Fruit fly (Drosophila melanogaster): Measurements from ENCODE around the gene Taf10b.

The Taf10b gene

DNA sequence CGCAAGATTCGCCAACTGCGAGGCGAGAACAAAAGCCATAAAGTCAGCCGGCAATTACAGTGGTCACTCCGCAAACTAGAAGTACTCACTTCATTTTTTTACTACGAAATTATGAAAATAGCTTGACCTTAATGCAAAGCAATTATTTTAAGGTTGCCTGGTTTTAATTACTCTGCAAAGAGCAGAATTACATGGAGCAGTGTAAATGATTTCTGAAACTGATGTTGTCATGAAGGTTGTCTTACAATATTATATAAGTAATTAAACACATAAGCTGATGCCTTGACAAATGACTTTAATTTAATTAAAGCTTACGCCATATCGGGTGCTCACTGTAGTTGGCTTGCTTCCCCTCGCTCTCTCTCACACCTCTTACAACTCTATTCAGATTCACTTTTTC, 33.4 kb downstream of the Taf10b start (continued):
- TF ChIP-seq hth (optimal IDR thresholded peaks at IDR 0.05) (no peak), Oaz (GFP tag; IDR thresholded peaks at IDR 0.05) (no peak), NC2β (GFP tag; optimal IDR thresholded peaks at IDR 0.05) (no peak), peb (GFP tag; IDR thresholded peaks at IDR 0.05) (no peak), CG7963 (GFP tag; IDR thresholded peaks at IDR 0.05; ENCODE audit: partially characterized antibody) (no peak), Stat92E (GFP tag; optimal IDR thresholded peaks at IDR 0.05) (no peak), lbe (GFP tag; optimal IDR thresholded peaks at IDR 0.05) (no peak), Drgx (GFP tag; IDR thresholded peaks at IDR 0.05) (peak; percentile 73), CG4730 (GFP tag; IDR thresholded peaks at IDR 0.05) (no peak), Xbp1 (GFP tag; optimal IDR thresholded peaks at IDR 0.05) (peak; percentile 31), CG11247 (GFP tag; IDR thresholded peaks at IDR 0.05) (no peak; the same call in 1 of the 2 replicates), en (GFP tag; optimal IDR thresholded peaks at IDR 0.05) (no peak), CG6765 (GFP tag; optimal IDR thresholded peaks at IDR 0.05) (peak; percentile 27), sens (GFP tag) (peak; percentile 88), kay (GFP tag; optimal IDR thresholded peaks at IDR 0.05) (no peak), CG18011 (GFP tag; optimal IDR thresholded peaks at IDR 0.05) (peak; percentile 11), ase (GFP tag; IDR thresholded peaks at IDR 0.05) (no peak), ssp (GFP tag; IDR thresholded peaks at IDR 0.05) (0 out of 2 replicates have a peak, but pooled peaks have one; percentile 9), Dek (tag; optimal IDR thresholded peaks at IDR 0.05) (peak; percentile 12), CG6791 (GFP tag; IDR thresholded peaks at IDR 0.05; ENCODE audit: partially characterized antibody) (no peak), esg (GFP tag; conservative IDR thresholded peaks at IDR 0.05) (peak; percentile 39), Dbx (GFP tag; IDR thresholded peaks at IDR 0.05) (peak; percentile 70), oc (tag; optimal IDR thresholded peaks at IDR 0.05) (no peak), CG6254 (GFP tag; optimal IDR thresholded peaks at IDR 0.05) (no peak), CG31388 (GFP tag; optimal IDR thresholded peaks at IDR 0.05) (no peak), ranshi (GFP tag; IDR thresholded peaks at IDR 0.05) (peak; percentile 62; the same call in 1 of the 2 replicates), CG11398 (GFP tag; optimal IDR thresholded peaks at IDR 0.05) (no peak), CG42726 (GFP tag; IDR thresholded peaks at IDR 0.05; ENCODE audit: partially characterized antibody) (no peak), CG1832 (GFP tag; optimal IDR thresholded peaks at IDR 0.05) (no peak), chm (GFP tag; IDR thresholded peaks at IDR 0.05) (no peak), CG8281 (tag; optimal IDR thresholded peaks at IDR 0.05) (no peak), Gug (GFP tag; IDR thresholded peaks at IDR 0.05) (peak; percentile 4; the same call in 1 of the 4 replicates), B-H2 (GFP tag; optimal IDR thresholded peaks at IDR 0.05) (no peak), salm (tag; optimal IDR thresholded peaks at IDR 0.05) (no peak), tup (GFP tag; optimal IDR thresholded peaks at IDR 0.05) (no peak), Doc3 (GFP tag; IDR thresholded peaks at IDR 0.05; ENCODE audit: partially characterized antibody) (no peak), CG9876 (GFP tag; optimal IDR thresholded peaks at IDR 0.05) (no peak), CG5180 (GFP tag; optimal IDR thresholded peaks at IDR 0.05) (no peak), CG10979 (tag; optimal IDR thresholded peaks at IDR 0.05) (peak; percentile 2), NK7.1 (GFP tag; optimal IDR thresholded peaks at IDR 0.05) (peak; percentile 12), Mes4 (GFP tag; optimal IDR thresholded peaks at IDR 0.05) (no peak), CG2129 (GFP tag; IDR thresholded peaks at IDR 0.05; ENCODE audit: partially characterized antibody) (no peak), slp2 (GFP tag; optimal IDR thresholded peaks at IDR 0.05) (peak; percentile 17), dysf (GFP tag; IDR thresholded peaks at IDR 0.05) (peak; percentile 69; the same call in 2 of the 3 replicates), emc (GFP tag; optimal IDR thresholded peaks at IDR 0.05) (no peak), pan (optimal IDR thresholded peaks at IDR 0.05) (no peak), pan (GFP tag; optimal IDR thresholded peaks at IDR 0.05 in 1 of 2, IDR thresholded peaks at IDR 0.05 in 1 of 2) (peak in 1 of 2 experiments; percentile 23), sug (tag; optimal IDR thresholded peaks at IDR 0.05) (no peak), sima (GFP tag; optimal IDR thresholded peaks at IDR 0.05) (no peak), CG18476 (GFP tag; optimal IDR thresholded peaks at IDR 0.05) (no peak), sens-2 (GFP tag; IDR thresholded peaks at IDR 0.05) (no peak), CG14965 (GFP tag; optimal IDR thresholded peaks at IDR 0.05; ENCODE audit: borderline replicate concordance) (no peak)

Data from whole organism, embryonic.